Worm (Caenorhabditis elegans): ENCODE results near the gene ZK1010.2.

ZK1010.2 gene

ce11 chrIII:12977559-12977958, at the start of gene ZK1010.2:
Gene ZK1010.2 (minus strand): TSS chrIII:12977862.
- no peak for TF ChIP-seq ttx-3 (tag; optimal IDR thresholded peaks at IDR 0.05)
- TF ChIP-seq hlh-30 (tag; optimal IDR thresholded peaks at IDR 0.05; ENCODE audit: insufficient read depth), result no peak
- no peak for TF ChIP-seq eyg-1 (tag; optimal IDR thresholded peaks at IDR 0.05)
- TF ChIP-seq sox-4 (tag; optimal IDR thresholded peaks at IDR 0.05), result no peak
- no peak for TF ChIP-seq ceh-30 (tag; optimal IDR thresholded peaks at IDR 0.05)
- no peak for TF ChIP-seq fkh-6 (tag; optimal IDR thresholded peaks at IDR 0.05)
- no peak for TF ChIP-seq ceh-48 (tag; optimal IDR thresholded peaks at IDR 0.05)

- no peak for TF ChIP-seq ztf-16 (tag; optimal IDR thresholded peaks at IDR 0.05)
- TF ChIP-seq tbx-2 (tag; optimal IDR thresholded peaks at IDR 0.05), result no peak
- TF ChIP-seq ceh-34 (tag; optimal IDR thresholded peaks at IDR 0.05), result no peak
- TF ChIP-seq syd-9 (tag; optimal IDR thresholded peaks at IDR 0.05), result no peak
- TF ChIP-seq ceh-30 (tag; optimal IDR thresholded peaks at IDR 0.05), result no peak
- no peak for TF ChIP-seq zip-5 (tag; optimal IDR thresholded peaks at IDR 0.05)
- no peak for TF ChIP-seq hlh-6 (tag; optimal IDR thresholded peaks at IDR 0.05)
- TF ChIP-seq sox-2 (GFP tag; IDR thresholded peaks at IDR 0.05), result no peak
- TF ChIP-seq sdc-2 (tag; optimal IDR thresholded peaks at IDR 0.05), result no peak
- no peak for TF ChIP-seq nhr-232 (tag; optimal IDR thresholded peaks at IDR 0.05)
- no peak for TF ChIP-seq lim-6 (tag; optimal IDR thresholded peaks at IDR 0.05)
- no peak for TF ChIP-seq ttx-3 (tag; optimal IDR thresholded peaks at IDR 0.05)
- no peak for TF ChIP-seq ceh-45 (GFP tag; IDR thresholded peaks at IDR 0.05)
- no peak for TF ChIP-seq pros-1 (tag; optimal IDR thresholded peaks at IDR 0.05)
- TF ChIP-seq fkh-10 (GFP tag; optimal IDR thresholded peaks at IDR 0.05), result no peak
- no peak for TF ChIP-seq mec-3 (tag; optimal IDR thresholded peaks at IDR 0.05; ENCODE audit: borderline replicate concordance)
These were observed 46.6 kb upstream of the ZK1010.2 start, which contains the start of gene cyp-13A12 for ce11 chrIII:13024281-13024680. Gene cyp-13A12 (plus strand): TSS chrIII:13024547.

- TF ChIP-seq sdc-2 (tag; optimal IDR thresholded peaks at IDR 0.05) (no peak), pat-9 (tag; optimal IDR thresholded peaks at IDR 0.05) (no peak), pros-1 (tag; optimal IDR thresholded peaks at IDR 0.05) (no peak)
These were observed 43.1 kb upstream of the ZK1010.2 start, which contains the start of gene cyp-13A11 for ce11 chrIII:13020741-13021140. Gene cyp-13A11 (plus strand): TSS chrIII:13021006.

ce11 chrIII:13019547-13020098, 42.0 kb upstream of the ZK1010.2 start:
- TF ChIP-seq K02D7.2 (tag; optimal IDR thresholded peaks at IDR 0.05), result no peak
- TF ChIP-seq T23F11.4 (GFP tag; optimal IDR thresholded peaks at IDR 0.05), result no peak
- no peak for TF ChIP-seq unc-3 (GFP tag; conservative IDR thresholded peaks at IDR 0.05)
- TF ChIP-seq unc-3 (tag; optimal IDR thresholded peaks at IDR 0.05), result no peak
- TF ChIP-seq che-1 (tag; optimal IDR thresholded peaks at IDR 0.05), result no peak
- no peak for TF ChIP-seq syd-9 (tag; optimal IDR thresholded peaks at IDR 0.05)
- no peak for TF ChIP-seq ceh-45 (GFP tag; IDR thresholded peaks at IDR 0.05)
- TF ChIP-seq sdc-2 (tag; optimal IDR thresholded peaks at IDR 0.05), result peak; percentile 36
- TF ChIP-seq nhr-11 (tag; optimal IDR thresholded peaks at IDR 0.05), result no peak
- peak; percentile 8 for TF ChIP-seq hlh-6 (tag; optimal IDR thresholded peaks at IDR 0.05)
- no peak for TF ChIP-seq ceh-48 (tag; optimal IDR thresholded peaks at IDR 0.05)
- TF ChIP-seq gmeb-2 (tag; optimal IDR thresholded peaks at IDR 0.05), result no peak
- no peak for TF ChIP-seq ceh-14 (tag; optimal IDR thresholded peaks at IDR 0.05)

DNA sequence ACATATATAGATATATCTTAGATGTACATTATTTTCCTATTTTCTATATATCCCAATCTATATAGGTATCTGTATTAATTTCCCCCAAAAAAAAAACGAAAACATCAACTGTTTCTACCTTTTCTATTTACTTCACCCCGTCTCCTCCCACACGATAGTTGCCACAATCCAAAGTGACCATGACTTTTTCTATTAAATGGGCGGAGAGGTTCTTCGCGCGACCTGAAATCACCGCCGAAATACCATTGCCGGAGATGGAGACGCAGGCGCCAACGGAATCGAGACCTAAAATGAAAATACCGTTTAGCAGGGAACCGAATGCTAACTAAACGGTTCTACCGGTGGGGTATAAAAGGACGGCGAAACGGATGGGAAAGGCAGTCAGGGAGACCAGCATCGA, 41.0 kb upstream of the ZK1010.2 start, which contains the start of gene col-98:
TSS of gene col-98 (plus strand) at position 390 of the 400 bp plus-strand sequence.
- TF ChIP-seq ceh-22 (tag; optimal IDR thresholded peaks at IDR 0.05), result no peak
- no peak for TF ChIP-seq pros-1 (tag; optimal IDR thresholded peaks at IDR 0.05)

DNA sequence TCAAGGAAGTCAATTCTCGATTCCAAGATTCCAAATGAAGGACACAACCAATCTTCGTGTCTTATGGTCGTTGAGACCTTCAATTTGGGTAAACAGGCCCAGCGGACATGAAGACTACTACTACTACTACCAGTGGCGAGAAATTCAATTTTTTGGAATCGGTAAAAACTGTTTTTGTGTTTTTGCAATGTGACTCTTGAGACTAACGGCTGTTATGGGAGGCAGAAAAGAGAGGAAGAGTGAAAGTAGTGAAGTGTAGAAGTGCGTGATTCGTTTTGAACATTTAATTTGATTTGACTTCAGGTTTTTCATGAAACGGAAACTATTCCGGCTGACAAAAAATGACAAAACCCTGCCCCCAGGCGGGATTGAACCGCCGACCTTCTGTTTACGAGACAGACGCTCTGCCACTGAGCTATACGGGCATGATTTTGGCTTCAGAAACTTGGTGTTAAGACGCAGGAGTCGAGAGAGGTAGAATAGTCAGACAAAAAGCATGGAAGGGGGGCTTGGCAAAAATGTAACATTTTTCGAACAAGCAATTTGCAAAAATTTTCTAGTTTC, 38.2 kb upstream of the ZK1010.2 start:
- TF ChIP-seq ceh-6 (GFP tag; optimal IDR thresholded peaks at IDR 0.05) (no peak), ceh-18 (tag; optimal IDR thresholded peaks at IDR 0.05) (peak; percentile 27), hlh-6 (tag; optimal IDR thresholded peaks at IDR 0.05) (peak; percentile 29), ahr-1 (tag; optimal IDR thresholded peaks at IDR 0.05) (no peak), hlh-15 (tag; optimal IDR thresholded peaks at IDR 0.05) (no peak), eyg-1 (tag; optimal IDR thresholded peaks at IDR 0.05) (no peak)

Measured in whole organism, late embryonic.